Worm (Caenorhabditis elegans) whole organism, L3 larva: ENCODE results near the gene Y116A8C.10.

ENCODE experiments used
- ama-1 ChIP-seq: fragments of 150-350 bp; optimal IDR thresholded peaks from 2 replicates; lab custom pipeline; 2018
- ceh-82 ChIP-seq: fragments of 150-350 bp; optimal IDR thresholded peaks from 2 replicates; lab custom pipeline; 2014; ENCODE audit warnings: missing biosample characterization, missing genetic modification characterization
- elt-1 ChIP-seq: fragments of 150-350 bp; optimal IDR thresholded peaks from 2 replicates; lab custom pipeline; 2014; ENCODE audit warnings: missing biosample characterization, missing genetic modification characterization
- elt-2 ChIP-seq: sonication (generic microtip); optimal IDR thresholded peaks from 2 replicates; lab custom pipeline; 2016; ENCODE audit warnings: missing genetic modification reagents, mild to moderate bottlenecking, missing genetic modification characterization, missing compliant biosample characterization
- fkh-10 ChIP-seq: sonication (generic microtip); optimal IDR thresholded peaks from 2 replicates; lab custom pipeline; 2017; ENCODE audit warnings: missing biosample characterization, missing genetic modification reagents, missing genetic modification characterization
- mml-1 ChIP-seq: fragments of 150-350 bp; sonication (generic microtip); optimal IDR thresholded peaks from 3 replicates; lab custom pipeline; 2014; ENCODE audit warnings: missing biosample characterization, missing genetic modification characterization
- nfya-1 ChIP-seq: sonication (generic microtip); optimal IDR thresholded peaks from 2 replicates; lab custom pipeline; 2017; ENCODE audit warnings: missing genetic modification characterization, mild to moderate bottlenecking, missing compliant biosample characterization, antibody characterized with exemption, moderate library complexity; ENCODE audit not compliant: insufficient read depth
- nhr-11 ChIP-seq: fragments of 150-350 bp; optimal IDR thresholded peaks from 2 replicates; lab custom pipeline; 2014; ENCODE audit warnings: missing biosample characterization, missing genetic modification characterization
- nhr-12 ChIP-seq: fragments of 150-350 bp; optimal IDR thresholded peaks from 2 replicates; lab custom pipeline; 2014; ENCODE audit warnings: missing biosample characterization, missing genetic modification characterization
- nhr-23 ChIP-seq: fragments of 150-350 bp; optimal IDR thresholded peaks from 2 replicates; lab custom pipeline; 2014; ENCODE audit warnings: missing biosample characterization, missing genetic modification reagents, missing genetic modification characterization
- skn-1 ChIP-seq: fragments of 150-350 bp; optimal IDR thresholded peaks from 2 replicates; lab custom pipeline; 2014; ENCODE audit warnings: missing biosample characterization, missing genetic modification characterization

ce11 chrIV:16949767-16950166, 10.9 kb upstream of the Y116A8C.10 start, which contains the start of gene rad-54.B:
- TF ChIP-seq nfya-1 (tag; lab: Kevin White, UChicago) (no peak), ama-1 (no peak), mml-1 (tag; lab: Kevin White, UChicago) (no peak), fkh-10 (GFP tag; lab: Kevin White, UChicago) (no peak), skn-1 (tag; lab: Kevin White, UChicago) (no peak), ceh-82 (tag; lab: Kevin White, UChicago) (no peak), elt-1 (no peak), nhr-11 (no peak), nhr-12 (tag; lab: Kevin White, UChicago) (no peak), nhr-23 (tag; lab: Kevin White, UChicago) (no peak), elt-2 (tag; lab: Kevin White, UChicago) (no peak)
